Worm (Caenorhabditis elegans) whole organism, L4 larva: Measurements from ENCODE around the gene K07C5.13.

ENCODE experiments used
- D1046.2 ChIP-seq: fragments of 200-800 bp; sonication (Bioruptor generic); IDR thresholded peaks from 2 replicates; pipeline ENCODE4 v1.3.6; 2022; ENCODE audit warnings: missing genetic modification characterization, missing compliant biosample characterization
- F10B5.3 ChIP-seq: sonication (generic microtip); optimal IDR thresholded peaks from 2 replicates; lab custom pipeline; 2016; ENCODE audit warnings: mild to moderate bottlenecking, missing genetic modification characterization, missing compliant biosample characterization
- F37D6.2 ChIP-seq: sonication (generic microtip); optimal IDR thresholded peaks from 2 replicates; lab custom pipeline; 2016; ENCODE audit warnings: mild to moderate bottlenecking, missing genetic modification characterization, missing compliant biosample characterization
- F44E2.7 ChIP-seq: fragments of 200-800 bp; sonication (Bioruptor generic); IDR thresholded peaks from 2 replicates; pipeline ENCODE4 v2.1.2; 2022; ENCODE audit warnings: missing genetic modification characterization, missing compliant biosample characterization
- F49E8.2 ChIP-seq: sonication (generic microtip); optimal IDR thresholded peaks from 2 replicates; lab custom pipeline; 2016; ENCODE audit warnings: missing compliant biosample characterization, mild to moderate bottlenecking, missing genetic modification characterization, borderline replicate concordance
- R02D3.7 ChIP-seq: fragments of 150-350 bp; sonication (generic microtip); optimal IDR thresholded peaks from 3 replicates; lab custom pipeline; 2014; ENCODE audit warnings: missing biosample characterization, missing genetic modification characterization
- T20F7.1 ChIP-seq: fragments of 200-800 bp; sonication (Bioruptor generic); optimal IDR thresholded peaks from 2 replicates; lab custom pipeline; 2018; ENCODE audit warnings: mild to moderate bottlenecking, missing genetic modification characterization, missing compliant biosample characterization
- T26A8.4 ChIP-seq: fragments of 200-800 bp; sonication (Bioruptor generic); IDR thresholded peaks from 2 replicates; pipeline ENCODE4 v1.3.6; 2022; ENCODE audit warnings: missing genetic modification characterization, missing compliant biosample characterization
- Y48G9A.11 ChIP-seq: fragments of 200-800 bp; sonication (Bioruptor generic); IDR thresholded peaks from 2 replicates; pipeline ENCODE4 v1.3.6; 2022; ENCODE audit warnings: missing genetic modification reagents, missing genetic modification characterization, missing compliant biosample characterization
- ZK337.2 ChIP-seq: fragments of 200-800 bp; sonication (Bioruptor generic); IDR thresholded peaks from 2 replicates; pipeline ENCODE4 v1.3.6; 2022; ENCODE audit warnings: missing genetic modification reagents, missing genetic modification characterization, missing compliant biosample characterization
- aha-1 ChIP-seq: fragments of 150-350 bp; peaks from one replicate; lab custom pipeline; 2014; ENCODE audit warnings: missing biosample characterization, missing genetic modification characterization
- aly-2 ChIP-seq: sonication (generic microtip); optimal IDR thresholded peaks from 2 replicates; lab custom pipeline; 2018; ENCODE audit warnings: missing biosample characterization, missing genetic modification characterization
- ceh-20 ChIP-seq: fragments of 200-800 bp; sonication (Bioruptor generic); IDR thresholded peaks from 2 replicates; pipeline ENCODE4 v1.3.6; 2022; ENCODE audit warnings: missing genetic modification reagents, missing genetic modification characterization, missing compliant biosample characterization
- ceh-32 ChIP-seq: sonication (generic microtip); optimal IDR thresholded peaks from 2 replicates; lab custom pipeline; 2016; ENCODE audit warnings: mild to moderate bottlenecking, missing genetic modification characterization, missing compliant biosample characterization; ENCODE audit not compliant: poor library complexity
- ceh-82 ChIP-seq: sonication (generic microtip); optimal IDR thresholded peaks from 2 replicates; lab custom pipeline; 2017; ENCODE audit warnings: missing biosample characterization, missing genetic modification characterization
- cey-2 ChIP-seq: sonication (generic microtip); optimal IDR thresholded peaks from 3 replicates; lab custom pipeline; 2017; ENCODE audit warnings: missing genetic modification characterization, mild to moderate bottlenecking, missing compliant biosample characterization, antibody characterized with exemption, borderline replicate concordance; ENCODE audit not compliant: insufficient read depth
- daf-12 ChIP-seq: fragments of 150-350 bp; optimal IDR thresholded peaks from 2 replicates; lab custom pipeline; 2014; ENCODE audit warnings: missing biosample characterization, missing genetic modification reagents, missing genetic modification characterization
- daf-19 ChIP-seq: fragments of 200-800 bp; sonication (Bioruptor generic); conservative IDR thresholded peaks from 2 replicates; pipeline ENCODE4 v1.3.6; 2022; ENCODE audit warnings: missing genetic modification characterization, missing compliant biosample characterization
- dmd-6 ChIP-seq: fragments of 200-800 bp; sonication (Bioruptor generic); IDR thresholded peaks from 2 replicates; pipeline ENCODE4 v1.3.6; 2022; ENCODE audit warnings: missing genetic modification reagents, missing genetic modification characterization, missing compliant biosample characterization
- dpl-1 ChIP-seq: fragments of 150-350 bp; optimal IDR thresholded peaks from 2 replicates; lab custom pipeline; 2014; ENCODE audit warnings: missing biosample characterization, missing genetic modification reagents, missing genetic modification characterization
- fkh-10 ChIP-seq: fragments of 150-350 bp; optimal IDR thresholded peaks from 2 replicates; lab custom pipeline; 2014; ENCODE audit warnings: missing biosample characterization, missing genetic modification reagents, missing genetic modification characterization
- fos-1 ChIP-seq: fragments of 150-350 bp; optimal IDR thresholded peaks from 2 replicates; lab custom pipeline; 2014; ENCODE audit warnings: missing biosample characterization, missing genetic modification characterization
- hif-1 ChIP-seq, 2 experiments: sonication (generic microtip); optimal IDR thresholded peaks; 2 replicates each; lab custom pipeline; 2016 to 2017; ENCODE audit warnings: missing compliant biosample characterization in 2 of 2, missing genetic modification characterization in 2 of 2, missing genetic modification reagents in 2 of 2, missing genotype in 2 of 2, mild to moderate bottlenecking in 1 of 2
- hlh-30 ChIP-seq: sonication (generic microtip); optimal IDR thresholded peaks from 2 replicates; lab custom pipeline; 2017; ENCODE audit warnings: antibody characterized with exemption, mild to moderate bottlenecking, missing genetic modification characterization, missing compliant biosample characterization; ENCODE audit not compliant: insufficient read depth
- hmg-1.1 ChIP-seq: fragments of 200-800 bp; sonication (Bioruptor generic); IDR thresholded peaks from 2 replicates; pipeline ENCODE4 v1.3.6; 2022; ENCODE audit warnings: missing genetic modification reagents, missing genetic modification characterization, missing compliant biosample characterization
- lin-38 ChIP-seq: fragments of 200-800 bp; sonication (Bioruptor generic); IDR thresholded peaks from 2 replicates; pipeline ENCODE4 v1.3.6; 2022; ENCODE audit warnings: missing genetic modification reagents, missing genetic modification characterization, missing compliant biosample characterization
- lir-3 ChIP-seq: sonication (generic microtip); optimal IDR thresholded peaks from 2 replicates; lab custom pipeline; 2016; ENCODE audit warnings: mild to moderate bottlenecking, missing genetic modification characterization, missing compliant biosample characterization
- lsy-2 ChIP-seq, 2 experiments: fragments of 150-350 bp in 1 of 2; sonication (generic microtip) in 1 of 2; optimal IDR thresholded peaks; 2 replicates each; lab custom pipeline; 2014 to 2017; ENCODE audit warnings: missing biosample characterization in 2 of 2, missing genetic modification characterization in 2 of 2
- madf-9 ChIP-seq: fragments of 200-800 bp; sonication (Bioruptor generic); conservative IDR thresholded peaks from 2 replicates; pipeline ENCODE4 v1.3.6; 2022; ENCODE audit warnings: missing genetic modification reagents, missing genetic modification characterization, missing compliant biosample characterization
- mep-1 ChIP-seq: fragments of 150-350 bp; sonication (generic microtip); optimal IDR thresholded peaks from 3 replicates; lab custom pipeline; 2014; ENCODE audit warnings: missing biosample characterization, missing genetic modification characterization
- mes-2 ChIP-seq: sonication (generic microtip); optimal IDR thresholded peaks from 2 replicates; lab custom pipeline; 2016; ENCODE audit warnings: missing genotype, mild to moderate bottlenecking, missing genetic modification characterization, missing compliant biosample characterization; ENCODE audit not compliant: poor library complexity, severe bottlenecking
- mxl-2 ChIP-seq: fragments of 200-800 bp; sonication (Bioruptor generic); conservative IDR thresholded peaks from 2 replicates; pipeline ENCODE4 v1.3.6; 2022; ENCODE audit warnings: missing genetic modification reagents, missing genetic modification characterization, missing compliant biosample characterization
- mxl-3 ChIP-seq: fragments of 200-800 bp; sonication (Bioruptor generic); optimal IDR thresholded peaks from 2 replicates; lab custom pipeline; 2018; ENCODE audit warnings: mild to moderate bottlenecking, missing genetic modification characterization, missing compliant biosample characterization
- nhr-102 ChIP-seq: sonication (generic microtip); optimal IDR thresholded peaks from 2 replicates; lab custom pipeline; 2016; ENCODE audit warnings: mild to moderate bottlenecking, missing genetic modification characterization, moderate library complexity, missing compliant biosample characterization
- nhr-11 ChIP-seq: fragments of 150-350 bp; optimal IDR thresholded peaks from 2 replicates; lab custom pipeline; 2014; ENCODE audit warnings: missing biosample characterization, missing genetic modification characterization
- nhr-111 ChIP-seq: fragments of 200-800 bp; sonication (Bioruptor generic); optimal IDR thresholded peaks from 2 replicates; lab custom pipeline; 2018; ENCODE audit warnings: mild to moderate bottlenecking, missing genetic modification characterization, missing compliant biosample characterization
- nhr-25 ChIP-seq: sonication (generic microtip); optimal IDR thresholded peaks from 2 replicates; lab custom pipeline; 2017; ENCODE audit warnings: missing genetic modification characterization, mild to moderate bottlenecking, missing compliant biosample characterization, antibody characterized with exemption, moderate library complexity, borderline replicate concordance; ENCODE audit not compliant: insufficient read depth
- nhr-76 ChIP-seq: fragments of 150-350 bp; optimal IDR thresholded peaks from 2 replicates; lab custom pipeline; 2014; ENCODE audit warnings: missing biosample characterization, missing genetic modification characterization
- nhr-77 ChIP-seq: fragments of 150-350 bp; optimal IDR thresholded peaks from 2 replicates; lab custom pipeline; 2014; ENCODE audit warnings: missing biosample characterization, missing genetic modification characterization
- pha-4 ChIP-seq, 2 experiments: fragments of 150-350 bp in 1 of 2; fragments of 200-800 bp in 1 of 2; sonication (Bioruptor generic) in 1 of 2; IDR thresholded peaks in 1 of 2; optimal IDR thresholded peaks in 1 of 2; 2 replicates each; pipeline versions ENCODE4 v1.3.6 to Lab custom; 2014 to 2022; ENCODE audit warnings: missing genetic modification characterization in 2 of 2, missing genetic modification reagents in 2 of 2, missing biosample characterization in 1 of 2, missing compliant biosample characterization in 1 of 2
- rbr-2 ChIP-seq: sonication (generic microtip); optimal IDR thresholded peaks from 2 replicates; lab custom pipeline; 2016; ENCODE audit warnings: missing genotype, missing genetic modification characterization, missing compliant biosample characterization
- sdz-12 ChIP-seq: fragments of 200-800 bp; sonication (Bioruptor generic); optimal IDR thresholded peaks from 2 replicates; lab custom pipeline; 2018; ENCODE audit warnings: mild to moderate bottlenecking, missing genetic modification characterization, missing compliant biosample characterization
- set-16 ChIP-seq: fragments of 200-800 bp; sonication (Bioruptor generic); IDR thresholded peaks from 2 replicates; pipeline ENCODE4 v1.3.6; 2022; ENCODE audit warnings: missing genetic modification reagents, missing genetic modification characterization, missing compliant biosample characterization
- snpc-4 ChIP-seq: fragments of 150-350 bp; optimal IDR thresholded peaks from 2 replicates; lab custom pipeline; 2014; ENCODE audit warnings: missing biosample characterization, missing genetic modification characterization
- tra-1 ChIP-seq: fragments of 200-800 bp; sonication (Bioruptor generic); IDR thresholded peaks from 2 replicates; pipeline ENCODE4 v1.3.6; 2022; ENCODE audit warnings: missing genetic modification reagents, missing genetic modification characterization, missing compliant biosample characterization
- unc-39 ChIP-seq: sonication (generic microtip); optimal IDR thresholded peaks from 2 replicates; lab custom pipeline; 2017; ENCODE audit warnings: missing biosample characterization, missing genetic modification characterization
- vab-7 ChIP-seq: fragments of 200-800 bp; sonication (Bioruptor generic); IDR thresholded peaks from 2 replicates; pipeline ENCODE4 v1.3.6; 2022; ENCODE audit warnings: missing genetic modification reagents, missing genetic modification characterization, missing compliant biosample characterization
- zag-1 ChIP-seq: fragments of 150-350 bp; optimal IDR thresholded peaks from 2 replicates; lab custom pipeline; 2014; ENCODE audit warnings: missing biosample characterization, missing genetic modification characterization
- zip-11 ChIP-seq: fragments of 200-800 bp; sonication (Bioruptor generic); IDR thresholded peaks from 2 replicates; pipeline ENCODE4 v1.3.6; 2022; ENCODE audit warnings: missing genetic modification characterization, missing compliant biosample characterization
- zip-2 ChIP-seq: fragments of 150-350 bp; optimal IDR thresholded peaks from 2 replicates; lab custom pipeline; 2014; ENCODE audit warnings: missing biosample characterization, missing genetic modification characterization

The K07C5.13 gene

DNA sequence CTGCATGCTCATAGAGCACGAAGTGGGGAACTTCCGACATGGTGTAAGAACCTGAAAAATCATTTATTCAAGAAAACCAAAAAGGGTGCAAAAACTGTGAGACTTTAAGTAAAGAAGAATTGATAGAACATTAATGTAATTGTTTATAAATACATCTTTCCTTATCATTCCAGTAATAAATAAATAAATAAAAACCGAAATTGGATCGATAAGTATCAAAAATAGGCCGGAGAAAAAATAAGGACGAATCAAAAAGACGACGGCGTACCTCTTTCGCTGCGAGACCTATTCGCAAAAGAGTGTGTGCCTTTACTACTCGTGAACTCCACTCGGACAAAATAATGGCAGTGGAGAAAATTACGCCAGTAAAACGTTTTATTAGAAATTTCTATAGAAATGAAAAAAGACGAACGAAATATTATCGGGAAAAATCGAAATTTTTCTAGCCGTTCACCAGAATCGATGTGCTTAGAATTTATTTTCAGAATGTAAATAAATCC lies 11.1 kb downstream of the K07C5.13 start, which contains the start of gene nol-56 (continued):
- TF ChIP-seq ZK337.2 (GFP tag; lab: Robert Waterston, UW) (peak; percentile 74; the same call in 1 of the 2 replicates), daf-12 (tag; lab: Kevin White, UChicago) (no peak), F49E8.2 (tag; lab: Kevin White, UChicago) (peak; percentile 11), mes-2 (tag; lab: Kevin White, UChicago) (peak; percentile 93), R02D3.7 (tag; lab: Kevin White, UChicago) (no peak), F37D6.2 (peak; percentile 47), hlh-30 (tag; lab: Kevin White, UChicago) (peak; percentile 71), vab-7 (GFP tag; lab: Robert Waterston, UW) (no peak; the same call in 1 of the 2 replicates), nhr-111 (GFP tag; lab: Kevin White, UChicago) (no peak), D1046.2 (GFP tag; lab: Robert Waterston, UW) (no peak), mxl-3 (GFP tag; lab: Kevin White, UChicago) (no peak), zag-1 (no peak), ceh-32 (tag; lab: Kevin White, UChicago) (no peak), nhr-25 (tag; lab: Kevin White, UChicago) (peak; percentile 79), nhr-11 (tag; lab: Kevin White, UChicago) (peak; percentile 62), nhr-76 (no peak), lsy-2 (tag; optimal IDR thresholded peaks at IDR 0.05; lab: Kevin White, UChicago) (peak in 1 of 2 experiments; percentile 94), Y48G9A.11 (GFP tag; lab: Robert Waterston, UW) (no peak), F10B5.3 (tag; lab: Kevin White, UChicago) (no peak), hmg-1.1 (GFP tag; lab: Robert Waterston, UW) (peak; percentile 68), madf-9 (no peak), lir-3 (tag; lab: Kevin White, UChicago) (no peak), aly-2 (tag; lab: Kevin White, UChicago) (no peak), ceh-20 (GFP tag; lab: Robert Waterston, UW) (no peak), ceh-82 (tag; lab: Kevin White, UChicago) (no peak), T20F7.1 (GFP tag; lab: Kevin White, UChicago) (peak; percentile 77), dpl-1 (peak; percentile 89), cey-2 (no peak), zip-11 (no peak), aha-1 (tag; lab: Kevin White, UChicago) (no peak), fkh-10 (GFP tag; lab: Kevin White, UChicago) (no peak), F44E2.7 (GFP tag; lab: Robert Waterston, UW) (no peak), zip-2 (no peak), pha-4 (GFP tag; IDR thresholded peaks at IDR 0.05; lab: Robert Waterston, UW) (peak; percentile 65; the same call in 1 of the 2 replicates), pha-4 (tag; optimal IDR thresholded peaks at IDR 0.05; lab: Kevin White, UChicago) (peak; percentile 32), sdz-12 (GFP tag; lab: Kevin White, UChicago) (no peak), set-16 (GFP tag; lab: Robert Waterston, UW) (no peak), unc-39 (no peak), hif-1 (tag; optimal IDR thresholded peaks at IDR 0.05; lab: Kevin White, UChicago) (peak; percentile 10 to 58), mep-1 (tag; lab: Kevin White, UChicago) (peak; percentile 87), snpc-4 (tag; lab: Kevin White, UChicago) (no peak), nhr-77 (tag; lab: Kevin White, UChicago) (peak; percentile 71), T26A8.4 (GFP tag; lab: Robert Waterston, UW) (no peak), mxl-2 (no peak), rbr-2 (tag; lab: Kevin White, UChicago) (peak; percentile 71), dmd-6 (GFP tag; lab: Robert Waterston, UW) (peak; percentile 80), fos-1 (tag; lab: Kevin White, UChicago) (no peak), nhr-102 (tag; lab: Kevin White, UChicago) (peak; percentile 34), daf-19 (GFP tag; lab: Robert Waterston, UW) (no peak), tra-1 (GFP tag; lab: Robert Waterston, UW) (no peak), lin-38 (GFP tag; lab: Robert Waterston, UW) (peak; percentile 74)
